Worm (Caenorhabditis elegans) whole organism, L2 larva: ENCODE results near the gene T05H4.3.

Experiments
- elt-3 ChIP-seq: sonication (generic microtip); optimal IDR thresholded peaks from 2 replicates; lab custom pipeline; 2017; ENCODE audit warnings: missing biosample characterization, missing genetic modification characterization
- fos-1 ChIP-seq: fragments of 150-350 bp; optimal IDR thresholded peaks from 2 replicates; lab custom pipeline; 2014; ENCODE audit warnings: missing biosample characterization, missing genetic modification characterization

- TF ChIP-seq fos-1 (tag; lab: Kevin White, UChicago) (no peak), elt-3 (tag; lab: Kevin White, UChicago) (no peak)
Measured at ce11 chrV:6408733-6409227, 33.4 kb upstream of the T05H4.3 start, which contains the start of gene bcf-1.
